Fruit fly (Drosophila melanogaster) whole organism, embryonic: ENCODE measurements around the gene Lgr1.
A peak's percentile ranks its signal among the peaks of the same experiment; 100 is the strongest.

Experiments used
- Bteb2 ChIP-seq: fragments of 200-800 bp; sonication (Bioruptor generic); optimal IDR thresholded peaks from 2 replicates; lab custom pipeline; 2016; ENCODE audit warnings: missing biosample characterization, missing genetic modification characterization
- CG10209 ChIP-seq: fragments of 200-800 bp; sonication (Bioruptor generic); optimal IDR thresholded peaks from 3 replicates; lab custom pipeline; 2017; ENCODE audit warnings: missing biosample characterization, mild to moderate bottlenecking, missing genetic modification characterization, missing genetic modification reagents
- CG10654 ChIP-seq: fragments of 200-800 bp; sonication (Bioruptor generic); optimal IDR thresholded peaks from 2 replicates; lab custom pipeline; 2016; ENCODE audit warnings: missing biosample characterization, missing genetic modification characterization
- CG12942 ChIP-seq: fragments of 200-800 bp; sonication (Bioruptor generic); optimal IDR thresholded peaks from 3 replicates; lab custom pipeline; 2016; ENCODE audit warnings: missing biosample characterization, missing genetic modification characterization
- CG13424 ChIP-seq: fragments of 200-800 bp; sonication (Bioruptor generic); optimal IDR thresholded peaks from 2 replicates; lab custom pipeline; 2019; ENCODE audit warnings: missing biosample characterization, mild to moderate bottlenecking, missing genetic modification characterization, moderate library complexity
- CG14667 ChIP-seq: fragments of 200-800 bp; sonication (Bioruptor generic); IDR thresholded peaks from 2 replicates; pipeline ENCODE4 v1.3.6; 2022; ENCODE audit warnings: missing biosample characterization, missing genetic modification characterization
- CG15073 ChIP-seq: fragments of 200-800 bp; sonication (Bioruptor generic); optimal IDR thresholded peaks from 2 replicates; lab custom pipeline; 2016; ENCODE audit warnings: missing biosample characterization, missing genetic modification characterization
- CG16779 ChIP-seq: fragments of 200-800 bp; sonication (Bioruptor generic); IDR thresholded peaks from 2 replicates; pipeline ENCODE4 v1.3.6; 2022; ENCODE audit warnings: missing biosample characterization, missing genetic modification characterization
- CG17328 ChIP-seq: fragments of 200-800 bp; sonication (Bioruptor generic); IDR thresholded peaks from 2 replicates; pipeline ENCODE4 v1.3.6; 2022; ENCODE audit warnings: missing biosample characterization, missing genetic modification characterization
- CG17361 ChIP-seq: fragments of 200-800 bp; sonication (Bioruptor generic); IDR thresholded peaks from 3 replicates; pipeline ENCODE4 v1.3.6; 2022; ENCODE audit warnings: missing biosample characterization, missing genetic modification characterization
- CG18262 ChIP-seq: fragments of 200-800 bp; optimal IDR thresholded peaks from 3 replicates; lab custom pipeline; 2019; ENCODE audit warnings: missing biosample characterization, mild to moderate bottlenecking, missing genetic modification characterization, moderate library complexity
- CG18599 ChIP-seq: fragments of 200-800 bp; sonication (Bioruptor generic); optimal IDR thresholded peaks from 3 replicates; lab custom pipeline; 2017; ENCODE audit warnings: missing biosample characterization, missing genetic modification characterization, mild to moderate bottlenecking, moderate library complexity, missing genetic modification reagents
- CG18764 ChIP-seq: fragments of 200-800 bp; sonication (Bioruptor generic); optimal IDR thresholded peaks from 3 replicates; lab custom pipeline; 2016; ENCODE audit warnings: missing biosample characterization, missing genetic modification characterization
- CG2712 ChIP-seq: fragments of 200-800 bp; optimal IDR thresholded peaks from 3 replicates; lab custom pipeline; 2019; ENCODE audit warnings: missing biosample characterization, mild to moderate bottlenecking, missing genetic modification characterization, moderate library complexity
- CG32767 ChIP-seq: fragments of 200-800 bp; sonication (Bioruptor generic); IDR thresholded peaks from 2 replicates; pipeline ENCODE4 v1.3.6; 2022; ENCODE audit warnings: missing biosample characterization, missing genetic modification characterization
- CG43689 ChIP-seq: fragments of 200-800 bp; sonication (Bioruptor generic); IDR thresholded peaks from 2 replicates; pipeline ENCODE4 v1.3.6; 2022; ENCODE audit warnings: missing biosample characterization, missing genetic modification characterization
- CG4424 ChIP-seq: fragments of 200-800 bp; sonication (Bioruptor generic); optimal IDR thresholded peaks from 3 replicates; lab custom pipeline; 2016; ENCODE audit warnings: missing biosample characterization, missing genetic modification characterization
- CG4820 ChIP-seq: fragments of 200-800 bp; sonication (Bioruptor generic); optimal IDR thresholded peaks from 3 replicates; lab custom pipeline; 2016; ENCODE audit warnings: missing biosample characterization, missing genetic modification characterization
- CG8089 ChIP-seq: fragments of 200-800 bp; sonication (Bioruptor generic); optimal IDR thresholded peaks from 3 replicates; lab custom pipeline; 2016; ENCODE audit warnings: missing biosample characterization, missing genetic modification characterization
- CG8765 ChIP-seq: fragments of 200-800 bp; sonication (Bioruptor generic); IDR thresholded peaks from 2 replicates; pipeline ENCODE4 v1.3.6; 2022; ENCODE audit warnings: missing biosample characterization, missing genetic modification characterization
- CG9215 ChIP-seq: fragments of 200-800 bp; sonication (Bioruptor generic); IDR thresholded peaks from 2 replicates; pipeline ENCODE4 v1.3.6; 2022; ENCODE audit warnings: missing biosample characterization, missing genetic modification characterization
- CG9876 ChIP-seq: fragments of 200-800 bp; sonication (Bioruptor generic); optimal IDR thresholded peaks from 2 replicates; lab custom pipeline; 2016; ENCODE audit warnings: missing biosample characterization, missing genetic modification characterization
- D19B ChIP-seq: fragments of 200-800 bp; sonication (Bioruptor generic); optimal IDR thresholded peaks from 2 replicates; lab custom pipeline; 2017; ENCODE audit warnings: missing biosample characterization, mild to moderate bottlenecking, missing genetic modification characterization
- Dad ChIP-seq: fragments of 200-800 bp; sonication (Bioruptor generic); optimal IDR thresholded peaks from 3 replicates; lab custom pipeline; 2016; ENCODE audit warnings: missing biosample characterization, missing genetic modification characterization
- Dll ChIP-seq: fragments of 200-800 bp; sonication (Bioruptor generic); IDR thresholded peaks from 4 replicates; pipeline ENCODE4 v1.3.6; 2022; ENCODE audit warnings: missing biosample characterization, missing genetic modification characterization; ENCODE audit not compliant: partially characterized antibody
- Dp ChIP-seq: fragments of 200-800 bp; sonication (Bioruptor generic); optimal IDR thresholded peaks from 2 replicates; lab custom pipeline; 2018; ENCODE audit warnings: missing biosample characterization, mild to moderate bottlenecking, missing genetic modification characterization, moderate library complexity
- Drgx ChIP-seq: fragments of 200-800 bp; sonication (Bioruptor generic); IDR thresholded peaks from 2 replicates; pipeline ENCODE4 v1.3.6; 2022; ENCODE audit warnings: missing biosample characterization, missing genetic modification characterization
- Hr3 ChIP-seq: fragments of 200-800 bp; sonication (Bioruptor generic); optimal IDR thresholded peaks from 3 replicates; lab custom pipeline; 2016; ENCODE audit warnings: missing biosample characterization, missing genetic modification characterization
- Lhr ChIP-seq: fragments of 200-800 bp; sonication (Bioruptor generic); optimal IDR thresholded peaks from 3 replicates; lab custom pipeline; 2017; ENCODE audit warnings: mild to moderate bottlenecking, missing biosample characterization, missing genetic modification reagents, missing genetic modification characterization
- NK7.1 ChIP-seq: fragments of 200-800 bp; sonication (Bioruptor generic); optimal IDR thresholded peaks from 3 replicates; lab custom pipeline; 2016; ENCODE audit warnings: missing biosample characterization, missing genetic modification characterization
- Optix ChIP-seq: fragments of 200-800 bp; sonication (Bioruptor generic); IDR thresholded peaks from 3 replicates; pipeline ENCODE4 v1.3.6; 2022; ENCODE audit warnings: missing biosample characterization, missing genetic modification characterization
- Stat92E ChIP-seq, 3 experiments: fragments of >200 bp in 2 of 3; fragments of 200-800 bp in 1 of 3; sonication (Bioruptor generic) in 1 of 3; optimal IDR thresholded peaks; 2 replicates each; lab custom pipeline; 2017 to 2019; ENCODE audit warnings: missing biosample characterization in 3 of 3, missing genetic modification characterization in 3 of 3, mild to moderate bottlenecking in 1 of 3, moderate library complexity in 1 of 3
- Tbp ChIP-seq: fragments of >200 bp; optimal IDR thresholded peaks from 2 replicates; lab custom pipeline; 2018; ENCODE audit warnings: missing biosample characterization, missing genetic modification characterization
- ab ChIP-seq: fragments of 200-800 bp; sonication (Bioruptor generic); optimal IDR thresholded peaks from 2 replicates; lab custom pipeline; 2016; ENCODE audit warnings: missing biosample characterization, missing genetic modification characterization
- bab2 ChIP-seq: fragments of 200-800 bp; sonication (Bioruptor generic); optimal IDR thresholded peaks from 2 replicates; lab custom pipeline; 2016; ENCODE audit warnings: missing biosample characterization, missing genetic modification characterization
- br ChIP-seq: fragments of >200 bp; optimal IDR thresholded peaks from 2 replicates; lab custom pipeline; 2017
- cad ChIP-seq: fragments of >200 bp; optimal IDR thresholded peaks from 2 replicates; lab custom pipeline; 2017; ENCODE audit warnings: missing biosample characterization, missing genetic modification characterization
- dimm ChIP-seq: fragments of 200-800 bp; sonication (Bioruptor generic); IDR thresholded peaks from 2 replicates; pipeline ENCODE4 v1.3.6; 2022; ENCODE audit warnings: missing biosample characterization, missing genetic modification characterization
- fd102C ChIP-seq: fragments of 200-800 bp; sonication (Bioruptor generic); optimal IDR thresholded peaks from 2 replicates; lab custom pipeline; 2018; ENCODE audit warnings: missing biosample characterization, mild to moderate bottlenecking, missing genetic modification characterization, moderate library complexity
- grau ChIP-seq: fragments of 200-800 bp; optimal IDR thresholded peaks from 3 replicates; lab custom pipeline; 2019; ENCODE audit warnings: missing biosample characterization, mild to moderate bottlenecking, missing genetic modification characterization, moderate library complexity
- hb ChIP-seq: fragments of 200-800 bp; sonication (Bioruptor generic); IDR thresholded peaks from 3 replicates; pipeline ENCODE4 v1.3.6; 2022; ENCODE audit warnings: missing biosample characterization, missing genetic modification characterization; ENCODE audit not compliant: partially characterized antibody
- otp ChIP-seq: fragments of 200-800 bp; sonication (Bioruptor generic); IDR thresholded peaks from 3 replicates; pipeline ENCODE4, ENCODE4 v1.3.6; 2022; ENCODE audit warnings: missing biosample characterization, missing genetic modification characterization
- p53 ChIP-seq: fragments of 200-800 bp; sonication (Bioruptor generic); optimal IDR thresholded peaks from 2 replicates; lab custom pipeline; 2016; ENCODE audit warnings: missing biosample characterization, missing genetic modification characterization
- ro ChIP-seq: fragments of 200-800 bp; sonication (Bioruptor generic); IDR thresholded peaks from 2 replicates; pipeline ENCODE4 v1.3.6; 2022; ENCODE audit warnings: missing biosample characterization, missing genetic modification characterization
- salm ChIP-seq: fragments of 200-800 bp; sonication (Bioruptor generic); optimal IDR thresholded peaks from 2 replicates; lab custom pipeline; 2018; ENCODE audit warnings: missing biosample characterization, mild to moderate bottlenecking, missing genetic modification characterization
- schlank ChIP-seq: fragments of 200-800 bp; sonication (Bioruptor generic); optimal IDR thresholded peaks from 2 replicates; lab custom pipeline; 2018; ENCODE audit warnings: missing biosample characterization, mild to moderate bottlenecking, missing genetic modification characterization
- sna ChIP-seq: fragments of 200-800 bp; sonication (Bioruptor generic); IDR thresholded peaks from 2 replicates; pipeline ENCODE4 v1.3.6; 2022; ENCODE audit warnings: missing biosample characterization, missing genetic modification characterization; ENCODE audit not compliant: partially characterized antibody
- tin ChIP-seq: fragments of 200-800 bp; sonication (Bioruptor generic); optimal IDR thresholded peaks from 3 replicates; lab custom pipeline; 2016; ENCODE audit warnings: missing biosample characterization, missing genetic modification characterization
- toy ChIP-seq: fragments of 200-800 bp; sonication (Bioruptor generic); IDR thresholded peaks from 2 replicates; pipeline ENCODE4 v1.3.6; 2022; ENCODE audit warnings: missing biosample characterization, missing genetic modification characterization
- trem ChIP-seq: fragments of 200-800 bp; optimal IDR thresholded peaks from 3 replicates; lab custom pipeline; 2019; ENCODE audit warnings: missing biosample characterization, mild to moderate bottlenecking, missing genetic modification characterization, moderate library complexity
- usp ChIP-seq: fragments of >200 bp; optimal IDR thresholded peaks from 2 replicates; lab custom pipeline; 2017; ENCODE audit warnings: missing biosample characterization, missing genetic modification characterization
- wdn ChIP-seq: fragments of 200-800 bp; sonication (Bioruptor generic); IDR thresholded peaks from 2 replicates; pipeline ENCODE4 v1.3.6; 2022; ENCODE audit warnings: missing biosample characterization, missing genetic modification characterization

Lgr1 gene

DNA sequence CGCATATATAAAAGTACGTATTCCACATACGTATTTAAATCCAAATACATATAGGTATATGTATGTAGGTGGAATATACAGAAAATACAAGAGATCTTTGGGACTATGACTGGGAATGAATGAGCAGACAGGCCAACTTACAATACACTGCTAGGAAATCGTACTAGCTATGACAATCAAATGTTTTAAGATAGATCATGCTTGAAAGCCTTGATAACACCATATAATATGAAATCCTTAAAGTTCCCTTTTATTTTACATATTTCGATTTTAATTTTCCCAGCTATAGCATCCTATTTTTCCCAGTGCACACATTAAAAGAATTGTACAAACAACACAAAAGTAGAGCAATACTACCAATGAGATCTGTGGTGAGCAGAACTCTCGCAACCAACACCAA, 55.8 kb downstream of the Lgr1 start (continued):
- TF ChIP-seq CG18262 (tag; lab: Kevin White, UChicago) (peak; percentile 87), CG8089 (peak; percentile 40), br (lab: Kevin White, UChicago) (no peak), Tbp (GFP tag; lab: Kevin White, UChicago) (no peak), p53 (GFP tag; lab: Kevin White, UChicago) (peak; percentile 44), Hr3 (GFP tag; lab: Kevin White, UChicago) (peak; percentile 66), dimm (GFP tag; lab: Robert Waterston, UW) (0 out of 2 replicates have a peak, but pooled peaks have one; percentile 23), grau (tag; lab: Kevin White, UChicago) (peak; percentile 80), Stat92E (GFP tag; optimal IDR thresholded peaks at IDR 0.05; lab: Kevin White, UChicago) (no peak), CG43689 (GFP tag; lab: Robert Waterston, UW) (peak; percentile 65), ab (GFP tag; lab: Kevin White, UChicago) (no peak), CG15073 (GFP tag; lab: Kevin White, UChicago) (no peak), CG8765 (no peak), CG14667 (GFP tag; lab: Robert Waterston, UW) (peak; percentile 83), CG10209 (peak; percentile 68), salm (peak; percentile 63), Drgx (GFP tag; lab: Robert Waterston, UW) (peak; percentile 86), wdn (GFP tag; lab: Robert Waterston, UW) (peak; percentile 78), CG2712 (tag; lab: Kevin White, UChicago) (peak; percentile 87), CG10654 (GFP tag; lab: Kevin White, UChicago) (peak; percentile 64), Dll (GFP tag; lab: Robert Waterston, UW) (no peak), Lhr (no peak), trem (peak; percentile 34), CG13424 (tag; lab: Kevin White, UChicago) (peak; percentile 88), CG4424 (GFP tag; lab: Kevin White, UChicago) (peak; percentile 75), toy (peak; percentile 48; the same call in 1 of the 2 replicates), schlank (tag; lab: Kevin White, UChicago) (peak; percentile 73), CG4820 (peak; percentile 84), hb (GFP tag; lab: Robert Waterston, UW) (no peak), tin (GFP tag; lab: Kevin White, UChicago) (peak; percentile 68), CG17328 (GFP tag; lab: Robert Waterston, UW) (peak; percentile 72), usp (no peak), bab2 (GFP tag; lab: Kevin White, UChicago) (peak; percentile 87), cad (GFP tag; lab: Kevin White, UChicago) (no peak), Bteb2 (GFP tag; lab: Kevin White, UChicago) (peak; percentile 59), Dad (GFP tag; lab: Kevin White, UChicago) (peak; percentile 66), CG18599 (peak; percentile 78), CG12942 (GFP tag; lab: Kevin White, UChicago) (peak; percentile 52), CG9215 (GFP tag; lab: Robert Waterston, UW) (peak; percentile 82), D19B (GFP tag; lab: Kevin White, UChicago) (peak; percentile 31), NK7.1 (GFP tag; lab: Kevin White, UChicago) (peak; percentile 80), CG32767 (GFP tag; lab: Robert Waterston, UW) (peak; percentile 67; the same call in 1 of the 2 replicates), fd102C (GFP tag; lab: Kevin White, UChicago) (no peak), CG16779 (peak; percentile 76), Dp (no peak), CG9876 (GFP tag; lab: Kevin White, UChicago) (peak; percentile 17), Optix (GFP tag; lab: Robert Waterston, UW) (0 out of 3 replicates have a peak, but pooled peaks have one; percentile 43), CG17361 (peak; percentile 81), ro (GFP tag; lab: Robert Waterston, UW) (peak; percentile 58; the same call in 1 of the 2 replicates), otp (GFP tag; lab: Robert Waterston, UW) (peak; percentile 61; the same call in 1 of the 3 replicates), CG18764 (peak; percentile 49), sna (GFP tag; lab: Robert Waterston, UW) (no peak)
